Fruit fly (Drosophila melanogaster) whole organism, embryonic: Measurements from ENCODE around the gene Cyp28c1.
A peak's percentile ranks its signal among the peaks of the same experiment; 100 is the strongest.

Experiments used
- CG1024 ChIP-seq: fragments of 200-800 bp; sonication (Bioruptor generic); IDR thresholded peaks from 2 replicates; pipeline ENCODE4 v1.3.6; 2022; ENCODE audit warnings: missing biosample characterization, missing genetic modification characterization
- CG12236 ChIP-seq: fragments of 200-800 bp; sonication (Bioruptor generic); optimal IDR thresholded peaks from 2 replicates; lab custom pipeline; 2016; ENCODE audit warnings: missing biosample characterization, missing genetic modification characterization
- CG14667 ChIP-seq: fragments of 200-800 bp; sonication (Bioruptor generic); IDR thresholded peaks from 2 replicates; pipeline ENCODE4 v1.3.6; 2022; ENCODE audit warnings: missing biosample characterization, missing genetic modification characterization
- CG14965 ChIP-seq: fragments of 200-800 bp; sonication (Bioruptor generic); optimal IDR thresholded peaks from 2 replicates; lab custom pipeline; 2016; ENCODE audit warnings: missing biosample characterization, missing genetic modification characterization, borderline replicate concordance
- CG16813 ChIP-seq: fragments of 200-800 bp; sonication (Bioruptor generic); IDR thresholded peaks from 3 replicates; pipeline ENCODE4 v1.3.6; 2022; ENCODE audit warnings: missing biosample characterization, missing genetic modification characterization; ENCODE audit not compliant: partially characterized antibody
- CG2202 ChIP-seq: fragments of 200-800 bp; sonication (Bioruptor generic); optimal IDR thresholded peaks from 2 replicates; lab custom pipeline; 2018; ENCODE audit warnings: missing biosample characterization, mild to moderate bottlenecking, missing genetic modification characterization
- CG31441 ChIP-seq: fragments of 200-800 bp; sonication (Bioruptor generic); IDR thresholded peaks from 2 replicates; pipeline ENCODE4 v1.3.6; 2022; ENCODE audit warnings: missing biosample characterization, missing genetic modification characterization
- CG3281 ChIP-seq: fragments of 200-800 bp; sonication (Bioruptor generic); optimal IDR thresholded peaks from 3 replicates; lab custom pipeline; 2017; ENCODE audit warnings: missing biosample characterization, mild to moderate bottlenecking, missing genetic modification characterization
- CG34376 ChIP-seq: fragments of 200-800 bp; sonication (Bioruptor generic); optimal IDR thresholded peaks from 2 replicates; lab custom pipeline; 2018; ENCODE audit warnings: missing biosample characterization, mild to moderate bottlenecking, missing genetic modification characterization
- CG4617 ChIP-seq: fragments of 200-800 bp; sonication (Bioruptor generic); optimal IDR thresholded peaks from 3 replicates; lab custom pipeline; 2016; ENCODE audit warnings: missing biosample characterization, missing genetic modification characterization, borderline replicate concordance
- CG4707 ChIP-seq: fragments of 200-800 bp; sonication (Bioruptor generic); optimal IDR thresholded peaks from 2 replicates; lab custom pipeline; 2018; ENCODE audit warnings: missing biosample characterization, mild to moderate bottlenecking, missing genetic modification characterization, moderate library complexity
- CG6689 ChIP-seq: fragments of 200-800 bp; sonication (Bioruptor generic); IDR thresholded peaks from 2 replicates; pipeline ENCODE4 v1.3.6; 2022; ENCODE audit warnings: missing biosample characterization, missing genetic modification characterization
- CG6765 ChIP-seq: fragments of 200-800 bp; sonication (Bioruptor generic); optimal IDR thresholded peaks from 3 replicates; lab custom pipeline; 2017; ENCODE audit warnings: missing biosample characterization, mild to moderate bottlenecking, missing genetic modification characterization
- CG7839 ChIP-seq: fragments of 200-800 bp; sonication (Bioruptor generic); optimal IDR thresholded peaks from 3 replicates; lab custom pipeline; 2018; ENCODE audit warnings: missing biosample characterization, mild to moderate bottlenecking, missing genetic modification characterization, moderate library complexity
- CG7963 ChIP-seq: fragments of 200-800 bp; sonication (Bioruptor generic); IDR thresholded peaks from 3 replicates; pipeline ENCODE4 v1.3.6; 2022; ENCODE audit warnings: missing biosample characterization, missing genetic modification characterization; ENCODE audit not compliant: partially characterized antibody
- CG8924 ChIP-seq: fragments of 200-800 bp; optimal IDR thresholded peaks from 3 replicates; lab custom pipeline; 2019; ENCODE audit warnings: missing biosample characterization, mild to moderate bottlenecking, missing genetic modification characterization, moderate library complexity
- CG9215 ChIP-seq: fragments of 200-800 bp; sonication (Bioruptor generic); IDR thresholded peaks from 2 replicates; pipeline ENCODE4 v1.3.6; 2022; ENCODE audit warnings: missing biosample characterization, missing genetic modification characterization
- CG9797 ChIP-seq: fragments of 200-800 bp; sonication (Bioruptor generic); optimal IDR thresholded peaks from 3 replicates; lab custom pipeline; 2018; ENCODE audit warnings: missing biosample characterization, mild to moderate bottlenecking, missing genetic modification characterization
- CHES-1-like ChIP-seq: fragments of 200-800 bp; sonication (Bioruptor generic); optimal IDR thresholded peaks from 2 replicates; lab custom pipeline; 2016; ENCODE audit warnings: missing biosample characterization, missing genetic modification characterization
- Dfd ChIP-seq, 2 experiments: fragments of >200 bp; optimal IDR thresholded peaks; 2 replicates each; lab custom pipeline; 2017; ENCODE audit warnings: missing biosample characterization in 2 of 2, missing genetic modification characterization in 2 of 2
- Doc2 ChIP-seq: fragments of 200-800 bp; sonication (Bioruptor generic); IDR thresholded peaks from 2 replicates; pipeline ENCODE4 v1.3.6; 2022; ENCODE audit warnings: missing biosample characterization, missing genetic modification characterization
- Ets65A ChIP-seq: fragments of 200-800 bp; sonication (Bioruptor generic); peaks from one replicate; lab custom pipeline; 2016; ENCODE audit warnings: missing biosample characterization, missing genetic modification characterization
- HHEX ChIP-seq: fragments of 200-800 bp; sonication (Bioruptor generic); optimal IDR thresholded peaks from 3 replicates; lab custom pipeline; 2017; ENCODE audit warnings: missing biosample characterization, mild to moderate bottlenecking, missing genetic modification characterization, missing genetic modification reagents
- HmgD ChIP-seq: fragments of 200-800 bp; sonication (Bioruptor generic); optimal IDR thresholded peaks from 3 replicates; lab custom pipeline; 2016; ENCODE audit warnings: missing biosample characterization, missing genetic modification characterization
- Lim3 ChIP-seq: fragments of 200-800 bp; sonication (Bioruptor generic); IDR thresholded peaks from 2 replicates; pipeline ENCODE4 v1.3.6; 2022; ENCODE audit warnings: missing biosample characterization, missing genetic modification characterization
- Mes4 ChIP-seq: fragments of 200-800 bp; sonication (Bioruptor generic); optimal IDR thresholded peaks from 2 replicates; lab custom pipeline; 2016; ENCODE audit warnings: missing biosample characterization, missing genetic modification characterization
- Oaz ChIP-seq: fragments of 200-800 bp; sonication (Bioruptor generic); IDR thresholded peaks from 2 replicates; pipeline ENCODE4 v1.3.6; 2022; ENCODE audit warnings: missing biosample characterization, missing genetic modification characterization
- Oli ChIP-seq: fragments of 200-800 bp; sonication (Bioruptor generic); optimal IDR thresholded peaks from 2 replicates; lab custom pipeline; 2018; ENCODE audit warnings: missing biosample characterization, mild to moderate bottlenecking, missing genetic modification characterization, moderate library complexity
- Pdp1 ChIP-seq, 2 experiments: fragments of 200-800 bp; sonication (Bioruptor generic); optimal IDR thresholded peaks; 3 replicates each; lab custom pipeline; 2016; ENCODE audit warnings: missing biosample characterization in 2 of 2, missing genetic modification characterization in 2 of 2, mild to moderate bottlenecking in 1 of 2, moderate library complexity in 1 of 2
- Ssrp ChIP-seq: fragments of 200-800 bp; sonication (Bioruptor generic); optimal IDR thresholded peaks from 2 replicates; lab custom pipeline; 2018; ENCODE audit warnings: missing biosample characterization, mild to moderate bottlenecking, missing genetic modification characterization, moderate library complexity
- Taf1 ChIP-seq: fragments of 200-800 bp; sonication (Bioruptor generic); IDR thresholded peaks from 2 replicates; pipeline ENCODE4 v1.3.6; 2022; ENCODE audit warnings: missing biosample characterization, missing genetic modification characterization
- Xbp1 ChIP-seq: fragments of 200-800 bp; sonication (Bioruptor generic); optimal IDR thresholded peaks from 3 replicates; lab custom pipeline; 2016; ENCODE audit warnings: missing biosample characterization, mild to moderate bottlenecking, missing genetic modification characterization
- ab ChIP-seq: fragments of 200-800 bp; sonication (Bioruptor generic); optimal IDR thresholded peaks from 2 replicates; lab custom pipeline; 2016; ENCODE audit warnings: missing biosample characterization, missing genetic modification characterization
- az2 ChIP-seq: fragments of 200-800 bp; sonication (Bioruptor generic); optimal IDR thresholded peaks from 3 replicates; lab custom pipeline; 2016; ENCODE audit warnings: missing biosample characterization, missing genetic modification characterization
- bigmax ChIP-seq: fragments of 200-800 bp; sonication (Bioruptor generic); optimal IDR thresholded peaks from 2 replicates; lab custom pipeline; 2018; ENCODE audit warnings: missing biosample characterization, mild to moderate bottlenecking, missing genetic modification characterization
- crol ChIP-seq: fragments of 200-800 bp; sonication (Bioruptor generic); IDR thresholded peaks from 2 replicates; pipeline ENCODE4 v1.3.6; 2022; ENCODE audit warnings: missing biosample characterization, missing genetic modification characterization
- dysf ChIP-seq: fragments of 200-800 bp; sonication (Bioruptor generic); IDR thresholded peaks from 3 replicates; pipeline ENCODE4 v1.3.6; 2022; ENCODE audit warnings: missing biosample characterization, missing genetic modification characterization
- gcm2 ChIP-seq: fragments of 200-800 bp; sonication (Bioruptor generic); optimal IDR thresholded peaks from 2 replicates; lab custom pipeline; 2016; ENCODE audit warnings: missing biosample characterization, missing genetic modification characterization
- ham ChIP-seq: fragments of 200-800 bp; sonication (Bioruptor generic); IDR thresholded peaks from 2 replicates; pipeline ENCODE4 v1.3.6; 2022; ENCODE audit warnings: missing biosample characterization, missing genetic modification characterization
- ken ChIP-seq: fragments of 200-800 bp; sonication (Bioruptor generic); IDR thresholded peaks from 3 replicates; pipeline ENCODE4 v1.3.6; 2022; ENCODE audit warnings: missing biosample characterization, missing genetic modification characterization
- knrl ChIP-seq: fragments of 200-800 bp; sonication (Bioruptor generic); IDR thresholded peaks from 3 replicates; pipeline ENCODE4 v1.3.6; 2022; ENCODE audit warnings: missing biosample characterization, missing genetic modification characterization; ENCODE audit not compliant: partially characterized antibody
- lbe ChIP-seq: fragments of 200-800 bp; sonication (Bioruptor generic); optimal IDR thresholded peaks from 2 replicates; lab custom pipeline; 2016; ENCODE audit warnings: missing biosample characterization, mild to moderate bottlenecking, missing genetic modification characterization
- sc ChIP-seq, 3 experiments: fragments of >200 bp in 2 of 3; fragments of 200-800 bp in 1 of 3; sonication (Bioruptor generic) in 1 of 3; optimal IDR thresholded peaks; 2 replicates in 2 of 3; 3 replicates in 1 of 3; lab custom pipeline; 2017; ENCODE audit warnings: mild to moderate bottlenecking in 1 of 3, missing biosample characterization in 1 of 3, missing genetic modification characterization in 1 of 3, missing genetic modification reagents in 1 of 3
- sens ChIP-seq: fragments of 200-800 bp; sonication (Bioruptor generic); peaks from one replicate; lab custom pipeline; 2016; ENCODE audit warnings: missing biosample characterization, missing genetic modification characterization
- sug ChIP-seq: fragments of 200-800 bp; optimal IDR thresholded peaks from 2 replicates; lab custom pipeline; 2019; ENCODE audit warnings: missing biosample characterization, mild to moderate bottlenecking, missing genetic modification characterization, moderate library complexity
- tup ChIP-seq: fragments of 200-800 bp; sonication (Bioruptor generic); optimal IDR thresholded peaks from 2 replicates; lab custom pipeline; 2016; ENCODE audit warnings: missing biosample characterization, mild to moderate bottlenecking, missing genetic modification characterization, moderate library complexity
- unc-4 ChIP-seq: fragments of 200-800 bp; sonication (Bioruptor generic); IDR thresholded peaks from 2 replicates; pipeline ENCODE4 v1.3.6; 2022; ENCODE audit warnings: missing biosample characterization, missing genetic modification characterization; ENCODE audit not compliant: partially characterized antibody
- yki ChIP-seq: fragments of >200 bp; optimal IDR thresholded peaks from 3 replicates; lab custom pipeline; 2018
- zen ChIP-seq: fragments of 200-800 bp; sonication (Bioruptor generic); optimal IDR thresholded peaks from 3 replicates; lab custom pipeline; 2018; ENCODE audit warnings: missing biosample characterization, mild to moderate bottlenecking, missing genetic modification characterization, moderate library complexity

The Cyp28c1 gene

dm6 chrX:11818047-11818766 lies 21.2 kb upstream of the Cyp28c1 start (continued):
- TF ChIP-seq Ssrp = peak; percentile 91
- TF ChIP-seq Mes4 (GFP tag; lab: Kevin White, UChicago) = peak; percentile 95
- peak; percentile 47; the same call in 1 of the 2 replicates for TF ChIP-seq ham (GFP tag; lab: Robert Waterston, UW)
- TF ChIP-seq tup (GFP tag; lab: Kevin White, UChicago) = peak; percentile 72
- 0 out of 3 replicates have a peak, but pooled peaks have one; percentile 19 for TF ChIP-seq CG7963 (GFP tag; lab: Robert Waterston, UW)
- TF ChIP-seq crol (GFP tag; lab: Robert Waterston, UW) = no peak
- TF ChIP-seq Oli = peak; percentile 96
- TF ChIP-seq CG14965 (GFP tag; lab: Kevin White, UChicago) = peak; percentile 73
- peak; percentile 89 for TF ChIP-seq CG2202
- TF ChIP-seq ab = peak; percentile 75
- TF ChIP-seq Dfd (GFP tag; optimal IDR thresholded peaks at IDR 0.05; lab: Kevin White, UChicago) = no peak
- TF ChIP-seq sug (tag; lab: Kevin White, UChicago) = peak; percentile 76
- TF ChIP-seq unc-4 (GFP tag; lab: Robert Waterston, UW) = peak; percentile 24; the same call in 1 of the 2 replicates
- TF ChIP-seq CG9215 (GFP tag; lab: Robert Waterston, UW) = peak; percentile 84
- peak; percentile 77 for TF ChIP-seq HmgD (GFP tag; lab: Kevin White, UChicago)
- peak; percentile 91 for TF ChIP-seq gcm2
- TF ChIP-seq CG4707 (GFP tag; lab: Kevin White, UChicago) = peak; percentile 99
- TF ChIP-seq Oaz (GFP tag; lab: Robert Waterston, UW) = peak; percentile 91
- peak; percentile 93 for TF ChIP-seq CG12236 (GFP tag; lab: Kevin White, UChicago)
- TF ChIP-seq CG7839 (tag; lab: Kevin White, UChicago) = peak; percentile 95
- peak; percentile 91 for TF ChIP-seq lbe (GFP tag; lab: Kevin White, UChicago)
- TF ChIP-seq CG14667 (GFP tag; lab: Robert Waterston, UW) = peak; percentile 92
- TF ChIP-seq CG31441 (GFP tag; lab: Robert Waterston, UW) = peak; percentile 95
- peak; percentile 92 for TF ChIP-seq CG3281 (GFP tag; lab: Kevin White, UChicago)
- TF ChIP-seq az2 (GFP tag; lab: Kevin White, UChicago) = peak; percentile 95
- TF ChIP-seq Xbp1 (GFP tag; lab: Kevin White, UChicago) = peak; percentile 94
- TF ChIP-seq CG1024 (GFP tag; lab: Robert Waterston, UW) = peak; percentile 88
- peak; percentile 99 for TF ChIP-seq Ets65A (GFP tag; lab: Kevin White, UChicago)
- peak; percentile 73; the same call in 1 of the 2 replicates for TF ChIP-seq Lim3
- TF ChIP-seq ken (GFP tag; lab: Robert Waterston, UW) = peak; percentile 95
- peak; percentile 76 for TF ChIP-seq CG4617 (GFP tag; lab: Kevin White, UChicago)
- TF ChIP-seq Pdp1 (GFP tag; optimal IDR thresholded peaks at IDR 0.05; lab: Kevin White, UChicago) = peak; percentile 63 to 95
- peak; percentile 72 for TF ChIP-seq Doc2
- TF ChIP-seq sens = peak; percentile 100
- TF ChIP-seq HHEX (GFP tag; lab: Kevin White, UChicago) = peak; percentile 91
- TF ChIP-seq CG16813 (GFP tag; lab: Robert Waterston, UW) = peak; percentile 39; the same call in 2 of the 3 replicates
- peak; percentile 94 for TF ChIP-seq dysf
- TF ChIP-seq CG8924 = peak; percentile 96
- TF ChIP-seq CG6689 (GFP tag; lab: Robert Waterston, UW) = peak; percentile 96
- peak; percentile 96 for TF ChIP-seq CHES-1-like (GFP tag; lab: Kevin White, UChicago)
- TF ChIP-seq Taf1 (GFP tag; lab: Robert Waterston, UW) = peak; percentile 89
- peak; percentile 83 for TF ChIP-seq CG6765 (GFP tag; lab: Kevin White, UChicago)
- TF ChIP-seq zen (tag; lab: Kevin White, UChicago) = peak; percentile 82
- TF ChIP-seq knrl (GFP tag; lab: Robert Waterston, UW) = peak; percentile 57; the same call in 2 of the 3 replicates
- TF ChIP-seq sc (optimal IDR thresholded peaks at IDR 0.05; lab: Kevin White, UChicago) = no peak
- peak; percentile 92 for TF ChIP-seq sc (GFP tag; optimal IDR thresholded peaks at IDR 0.05; lab: Kevin White, UChicago)
- TF ChIP-seq CG34376 (GFP tag; lab: Kevin White, UChicago) = peak; percentile 80
- peak; percentile 16 for TF ChIP-seq CG9797 (GFP tag; lab: Kevin White, UChicago)
- TF ChIP-seq yki (lab: Kevin White, UChicago) = no peak
- no peak for TF ChIP-seq bigmax (GFP tag; lab: Kevin White, UChicago)
